Worm (Caenorhabditis elegans): ENCODE data around the gene csa-1.

Gene csa-1

DNA sequence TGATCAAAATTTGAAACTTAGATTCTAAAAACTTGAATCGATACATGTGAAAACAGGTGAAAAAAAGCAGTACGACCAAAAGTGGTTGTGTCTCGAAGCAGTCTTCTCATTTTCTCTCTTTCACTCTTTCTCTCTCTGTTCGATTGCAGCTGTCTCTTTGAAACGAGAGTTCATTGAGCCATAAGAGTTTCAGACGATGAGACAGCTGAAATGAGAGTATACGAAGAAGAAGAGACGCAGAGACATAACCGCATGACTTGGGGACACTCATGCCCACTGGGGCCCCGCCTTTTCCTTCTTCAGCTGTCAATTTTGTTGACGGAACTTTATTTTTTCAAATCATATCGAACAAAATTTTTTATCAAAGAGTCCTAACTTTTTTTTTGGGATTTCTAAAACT lies 45.5 kb downstream of the csa-1 start:
- no peak for TF ChIP-seq flt-1 (GFP tag; IDR thresholded peaks at IDR 0.05)
- TF ChIP-seq klf-2 (GFP tag; conservative IDR thresholded peaks at IDR 0.05): no peak
- TF ChIP-seq ztf-29 (GFP tag; IDR thresholded peaks at IDR 0.05): no peak
- no peak for TF ChIP-seq ztf-23 (GFP tag; IDR thresholded peaks at IDR 0.05)
- TF ChIP-seq tab-1 (GFP tag; IDR thresholded peaks at IDR 0.05): no peak
- TF ChIP-seq med-1 (GFP tag; optimal IDR thresholded peaks at IDR 0.05; ENCODE audit: insufficient read depth): no peak
- no peak for TF ChIP-seq T22C8.4 (GFP tag; IDR thresholded peaks at IDR 0.05)
- TF ChIP-seq ref-1 (GFP tag; conservative IDR thresholded peaks at IDR 0.05): no peak
- no peak for TF ChIP-seq cog-1 (tag; optimal IDR thresholded peaks at IDR 0.05)

DNA sequence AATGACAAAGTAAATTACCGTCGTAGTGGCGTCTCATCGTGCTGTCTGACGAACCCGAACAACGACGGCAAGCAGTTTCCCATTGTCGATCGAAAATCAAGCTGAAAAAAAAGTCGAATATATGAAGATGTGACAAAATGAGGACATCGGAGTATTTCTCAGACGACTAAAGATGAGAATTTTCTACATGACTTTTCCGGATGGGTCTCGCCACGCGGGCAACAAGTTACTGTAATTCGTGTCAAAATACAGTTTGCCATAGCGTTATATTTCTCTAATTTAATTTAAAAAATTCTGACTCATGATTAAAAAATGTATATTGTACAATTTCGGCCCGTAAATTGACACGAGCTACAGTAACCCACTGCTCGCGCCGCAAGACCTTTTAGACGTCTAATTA lies 46.6 kb downstream of the csa-1 start, which contains the start of gene C01G6.4:
Gene C01G6.4 (minus strand): TSS at position 101 of the 400 bp plus-strand sequence.
- TF ChIP-seq med-1 (GFP tag; optimal IDR thresholded peaks at IDR 0.05; ENCODE audit: insufficient read depth): no peak

DNA sequence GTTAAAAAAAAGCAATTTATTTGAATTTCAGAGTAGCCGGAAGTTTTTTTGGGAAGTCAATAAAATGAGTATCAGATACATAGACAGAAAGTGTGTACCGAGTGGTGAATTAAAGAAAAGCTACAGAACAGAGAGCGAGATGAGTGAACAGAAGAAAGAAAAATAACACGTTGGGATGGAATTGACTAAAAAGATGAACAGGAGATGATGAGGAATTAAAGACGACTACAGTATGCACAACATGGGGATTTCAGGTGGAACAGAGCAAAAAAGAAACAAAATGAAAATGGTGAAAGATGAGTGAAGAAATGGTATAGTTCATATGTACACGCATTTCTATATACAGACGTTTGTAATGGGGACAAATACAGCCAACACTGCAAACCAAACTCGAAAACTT lies 48.2 kb downstream of the csa-1 start:
- TF ChIP-seq T22C8.4 (GFP tag; IDR thresholded peaks at IDR 0.05) (no peak), flt-1 (GFP tag; IDR thresholded peaks at IDR 0.05) (no peak), cog-1 (tag; optimal IDR thresholded peaks at IDR 0.05) (no peak), ztf-23 (GFP tag; IDR thresholded peaks at IDR 0.05) (no peak)

DNA sequence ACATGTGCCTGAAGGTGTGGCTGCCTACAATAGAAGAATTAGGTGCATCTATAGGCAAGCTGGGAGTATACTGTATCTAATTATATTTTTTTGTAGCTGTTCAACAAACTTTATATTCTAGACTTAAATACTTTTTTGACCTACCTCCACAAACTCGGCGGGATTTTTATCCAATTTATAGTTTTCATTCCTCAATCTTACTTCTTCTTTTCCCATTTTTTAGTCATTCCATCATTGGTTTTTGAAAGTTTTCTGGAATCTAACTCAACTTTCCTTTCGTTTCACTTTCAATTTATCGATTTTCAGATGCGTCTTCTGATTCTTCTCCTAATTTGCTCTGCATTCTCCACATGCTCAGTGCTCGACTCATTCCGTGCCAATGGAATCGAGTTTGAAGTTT lies 49.9 kb downstream of the csa-1 start, which contains the start of gene C01G6.3:
Gene C01G6.3 (plus strand): TSS at position 301 of the 400 bp plus-strand sequence.
- TF ChIP-seq klf-2 (GFP tag; conservative IDR thresholded peaks at IDR 0.05) (no peak), flt-1 (GFP tag; IDR thresholded peaks at IDR 0.05) (no peak), cog-1 (tag; optimal IDR thresholded peaks at IDR 0.05) (no peak), med-1 (GFP tag; optimal IDR thresholded peaks at IDR 0.05; ENCODE audit: insufficient read depth) (no peak), tab-1 (GFP tag; IDR thresholded peaks at IDR 0.05) (no peak), T22C8.4 (GFP tag; IDR thresholded peaks at IDR 0.05) (no peak), ref-1 (GFP tag; conservative IDR thresholded peaks at IDR 0.05) (no peak), ztf-29 (GFP tag; IDR thresholded peaks at IDR 0.05) (no peak), ztf-23 (GFP tag; IDR thresholded peaks at IDR 0.05) (no peak)

DNA sequence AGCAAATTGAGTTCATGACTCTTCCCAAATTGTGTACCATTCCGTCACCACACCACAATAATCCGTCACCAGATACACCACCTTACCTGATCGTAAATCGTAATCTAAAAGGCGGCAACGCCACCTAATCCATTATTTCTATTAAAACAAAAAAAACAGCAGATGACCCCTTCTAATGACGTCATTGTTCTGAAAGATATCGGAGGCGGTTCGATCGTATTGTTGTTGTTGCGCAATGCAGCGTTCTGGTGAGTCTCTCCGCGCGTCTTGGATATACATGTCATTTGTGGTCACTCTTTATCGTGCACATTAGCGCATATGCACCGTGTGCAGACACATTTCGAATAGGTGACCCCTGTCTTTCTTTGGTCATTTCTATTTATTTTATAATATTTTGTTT lies 50.5 kb downstream of the csa-1 start:
- no peak for TF ChIP-seq ref-1 (GFP tag; conservative IDR thresholded peaks at IDR 0.05)
- no peak for TF ChIP-seq flt-1 (GFP tag; IDR thresholded peaks at IDR 0.05)
- no peak for TF ChIP-seq T22C8.4 (GFP tag; IDR thresholded peaks at IDR 0.05)
- no peak for TF ChIP-seq ztf-23 (GFP tag; IDR thresholded peaks at IDR 0.05)
- no peak for TF ChIP-seq tab-1 (GFP tag; IDR thresholded peaks at IDR 0.05)
- TF ChIP-seq ztf-29 (GFP tag; IDR thresholded peaks at IDR 0.05): no peak
- TF ChIP-seq cog-1 (tag; optimal IDR thresholded peaks at IDR 0.05): no peak
- TF ChIP-seq med-1 (GFP tag; optimal IDR thresholded peaks at IDR 0.05; ENCODE audit: insufficient read depth): no peak
- no peak for TF ChIP-seq klf-2 (GFP tag; conservative IDR thresholded peaks at IDR 0.05)

All from whole organism, midembryonic.